Fruit fly (Drosophila melanogaster) S2 (cell line): ENCODE measurements around the gene CG10513.

ENCODE experiments used
- CG8478 ChIP-seq: fragments of >200 bp; optimal IDR thresholded peaks from 2 replicates; lab custom pipeline; 2018
- CTCF ChIP-seq, 2 experiments: fragments of >200 bp; optimal IDR thresholded peaks; 2 replicates each; lab custom pipeline; 2018

dm6 chr3R:25300575-25300974 lies 23.6 kb upstream of the CG10513 start, which contains the start of gene CG13659:
- TF ChIP-seq CG8478 (lab: Kevin White, UChicago) (no peak), CTCF (optimal IDR thresholded peaks at IDR 0.05; lab: Kevin White, UChicago) (no peak)
